Fruit fly (Drosophila melanogaster): Measurements from ENCODE around the gene Cdk2.

Gene Cdk2

dm6 chr3R:20784436-20785368 lies 49.3 kb downstream of the Cdk2 start (continued):
- TF ChIP-seq ss (GFP tag; optimal IDR thresholded peaks at IDR 0.05) (peak; percentile 38 to 74), dac (GFP tag; optimal IDR thresholded peaks at IDR 0.05) (no peak), CG11294 (GFP tag; IDR thresholded peaks at IDR 0.05) (peak; percentile 59; the same call in 1 of the 2 replicates), CG7368 (GFP tag; optimal IDR thresholded peaks at IDR 0.05) (peak; percentile 40), CG8119 (GFP tag; IDR thresholded peaks at IDR 0.05) (peak; percentile 58; the same call in 2 of the 3 replicates), CG6808 (GFP tag; optimal IDR thresholded peaks at IDR 0.05) (peak; percentile 14), topi (GFP tag; optimal IDR thresholded peaks at IDR 0.05) (no peak), pdm3 (GFP tag; optimal IDR thresholded peaks at IDR 0.05) (no peak)

All from whole organism, prepupa.